Worm (Caenorhabditis elegans) whole organism, L4 larva: Measurements from ENCODE around the gene ceh-90.

ENCODE experiments used
- F10B5.3 ChIP-seq: sonication (generic microtip); optimal IDR thresholded peaks from 2 replicates; lab custom pipeline; 2016; ENCODE audit warnings: mild to moderate bottlenecking, missing genetic modification characterization, missing compliant biosample characterization
- Y5F2A.4 ChIP-seq: fragments of 200-800 bp; sonication (Bioruptor generic); optimal IDR thresholded peaks from 2 replicates; lab custom pipeline; 2018; ENCODE audit warnings: mild to moderate bottlenecking, missing genetic modification characterization, missing compliant biosample characterization
- hlh-30 ChIP-seq: sonication (generic microtip); optimal IDR thresholded peaks from 2 replicates; lab custom pipeline; 2017; ENCODE audit warnings: antibody characterized with exemption, mild to moderate bottlenecking, missing genetic modification characterization, missing compliant biosample characterization; ENCODE audit not compliant: insufficient read depth
- lir-3 ChIP-seq: sonication (generic microtip); optimal IDR thresholded peaks from 2 replicates; lab custom pipeline; 2016; ENCODE audit warnings: mild to moderate bottlenecking, missing genetic modification characterization, missing compliant biosample characterization
- tag-97 ChIP-seq: fragments of 200-800 bp; sonication (Bioruptor generic); IDR thresholded peaks from 2 replicates; pipeline ENCODE4 v1.3.6; 2022; ENCODE audit warnings: missing genetic modification characterization, missing compliant biosample characterization

ce11 chrX:14182514-14182913 lies 25.7 kb upstream of the ceh-90 start:
- no peak for TF ChIP-seq Y5F2A.4 (GFP tag; lab: Kevin White, UChicago)
- no peak for TF ChIP-seq lir-3 (tag; lab: Kevin White, UChicago)
- no peak for TF ChIP-seq F10B5.3 (tag; lab: Kevin White, UChicago)
- TF ChIP-seq tag-97 (GFP tag; lab: Robert Waterston, UW): no peak
- TF ChIP-seq hlh-30: no peak
